Fruit fly (Drosophila melanogaster) whole organism, embryonic: ENCODE results near the gene Parg.

Source experiments
- Bteb2 ChIP-seq: fragments of 200-800 bp; sonication (Bioruptor generic); optimal IDR thresholded peaks from 2 replicates; lab custom pipeline; 2016; ENCODE audit warnings: missing biosample characterization, missing genetic modification characterization
- CG10274 ChIP-seq: fragments of 200-800 bp; sonication (Bioruptor generic); optimal IDR thresholded peaks from 3 replicates; lab custom pipeline; 2017; ENCODE audit warnings: missing biosample characterization, mild to moderate bottlenecking, missing genetic modification characterization
- CG10431 ChIP-seq: fragments of 200-800 bp; sonication (Bioruptor generic); optimal IDR thresholded peaks from 3 replicates; lab custom pipeline; 2018; ENCODE audit warnings: missing biosample characterization, mild to moderate bottlenecking, missing genetic modification characterization
- CG10543 ChIP-seq: fragments of 200-800 bp; sonication (Bioruptor generic); optimal IDR thresholded peaks from 3 replicates; lab custom pipeline; 2017; ENCODE audit warnings: missing biosample characterization, mild to moderate bottlenecking, missing genetic modification characterization, moderate library complexity
- CG13123 ChIP-seq: fragments of 200-800 bp; sonication (Bioruptor generic); optimal IDR thresholded peaks from 2 replicates; lab custom pipeline; 2016; ENCODE audit warnings: missing biosample characterization, missing genetic modification characterization
- CG1647 ChIP-seq: fragments of 200-800 bp; sonication (Bioruptor generic); optimal IDR thresholded peaks from 3 replicates; lab custom pipeline; 2016; ENCODE audit warnings: missing biosample characterization, missing genetic modification characterization
- CG33557 ChIP-seq: fragments of 200-800 bp; sonication (Bioruptor generic); optimal IDR thresholded peaks from 2 replicates; lab custom pipeline; 2019; ENCODE audit warnings: missing biosample characterization, mild to moderate bottlenecking, missing genetic modification characterization, moderate library complexity
- CG4854 ChIP-seq: fragments of 200-800 bp; sonication (Bioruptor generic); optimal IDR thresholded peaks from 2 replicates; lab custom pipeline; 2016; ENCODE audit warnings: missing biosample characterization, missing genetic modification characterization, inconsistent platforms
- CG7556 ChIP-seq: fragments of 200-800 bp; sonication (Bioruptor generic); optimal IDR thresholded peaks from 2 replicates; lab custom pipeline; 2017; ENCODE audit warnings: missing biosample characterization, mild to moderate bottlenecking, missing genetic modification characterization
- CG8944 ChIP-seq: fragments of 200-800 bp; sonication (Bioruptor generic); optimal IDR thresholded peaks from 3 replicates; lab custom pipeline; 2016; ENCODE audit warnings: missing biosample characterization, missing genetic modification characterization
- CG9609 ChIP-seq: fragments of 200-800 bp; sonication (Bioruptor generic); optimal IDR thresholded peaks from 3 replicates; lab custom pipeline; 2016; ENCODE audit warnings: missing biosample characterization, missing genetic modification characterization
- CkIIα-i1 ChIP-seq: fragments of 200-800 bp; sonication (Bioruptor generic); IDR thresholded peaks from 2 replicates; pipeline ENCODE4 v1.3.6; 2022; ENCODE audit warnings: missing biosample characterization, missing genetic modification characterization
- CoRest ChIP-seq: fragments of 200-800 bp; sonication (Bioruptor generic); optimal IDR thresholded peaks from 3 replicates; lab custom pipeline; 2018; ENCODE audit warnings: missing biosample characterization, mild to moderate bottlenecking, missing genetic modification characterization, moderate library complexity
- D19B ChIP-seq: fragments of 200-800 bp; sonication (Bioruptor generic); optimal IDR thresholded peaks from 2 replicates; lab custom pipeline; 2017; ENCODE audit warnings: missing biosample characterization, mild to moderate bottlenecking, missing genetic modification characterization
- Ets65A ChIP-seq: fragments of 200-800 bp; sonication (Bioruptor generic); peaks from one replicate; lab custom pipeline; 2016; ENCODE audit warnings: missing biosample characterization, missing genetic modification characterization
- Fer3 ChIP-seq: fragments of 200-800 bp; sonication (Bioruptor generic); optimal IDR thresholded peaks from 2 replicates; lab custom pipeline; 2018; ENCODE audit warnings: missing biosample characterization, mild to moderate bottlenecking, missing genetic modification characterization, moderate library complexity
- H15 ChIP-seq: fragments of 200-800 bp; sonication (Bioruptor generic); IDR thresholded peaks from 3 replicates; pipeline ENCODE4 v1.3.6; 2022; ENCODE audit warnings: missing biosample characterization, missing genetic modification characterization
- Lim3 ChIP-seq: fragments of 200-800 bp; sonication (Bioruptor generic); IDR thresholded peaks from 2 replicates; pipeline ENCODE4 v1.3.6; 2022; ENCODE audit warnings: missing biosample characterization, missing genetic modification characterization
- Max ChIP-seq: fragments of 200-800 bp; sonication (Bioruptor generic); optimal IDR thresholded peaks from 2 replicates; lab custom pipeline; 2016; ENCODE audit warnings: missing biosample characterization, mild to moderate bottlenecking, missing genetic modification characterization
- Oli ChIP-seq: fragments of 200-800 bp; sonication (Bioruptor generic); optimal IDR thresholded peaks from 2 replicates; lab custom pipeline; 2018; ENCODE audit warnings: missing biosample characterization, mild to moderate bottlenecking, missing genetic modification characterization, moderate library complexity
- Six4 ChIP-seq: fragments of 200-800 bp; sonication (Bioruptor generic); optimal IDR thresholded peaks from 2 replicates; lab custom pipeline; 2016; ENCODE audit warnings: missing biosample characterization, missing genetic modification characterization
- Sox100B ChIP-seq: fragments of 200-800 bp; sonication (Bioruptor generic); optimal IDR thresholded peaks from 3 replicates; lab custom pipeline; 2018; ENCODE audit warnings: missing biosample characterization, mild to moderate bottlenecking, missing genetic modification characterization
- aop ChIP-seq: fragments of 200-800 bp; sonication (Bioruptor generic); IDR thresholded peaks from 2 replicates; pipeline ENCODE4 v1.3.6; 2022; ENCODE audit warnings: missing biosample characterization, missing genetic modification characterization
- ash1 ChIP-seq: fragments of 200-800 bp; sonication (Bioruptor generic); optimal IDR thresholded peaks from 2 replicates; lab custom pipeline; 2018; ENCODE audit warnings: missing biosample characterization, mild to moderate bottlenecking, missing genetic modification characterization
- bab2 ChIP-seq: fragments of 200-800 bp; sonication (Bioruptor generic); optimal IDR thresholded peaks from 2 replicates; lab custom pipeline; 2016; ENCODE audit warnings: missing biosample characterization, missing genetic modification characterization
- chinmo ChIP-seq: fragments of 200-800 bp; sonication (Bioruptor generic); IDR thresholded peaks from 4 replicates; pipeline ENCODE4 v1.3.6; 2022; ENCODE audit warnings: missing biosample characterization, missing genetic modification characterization; ENCODE audit not compliant: partially characterized antibody
- crc ChIP-seq: fragments of 200-800 bp; sonication (Bioruptor generic); optimal IDR thresholded peaks from 2 replicates; lab custom pipeline; 2016; ENCODE audit warnings: missing biosample characterization, missing genetic modification characterization
- dmrt99B ChIP-seq: fragments of 200-800 bp; sonication (Bioruptor generic); optimal IDR thresholded peaks from 2 replicates; lab custom pipeline; 2018; ENCODE audit warnings: missing biosample characterization, mild to moderate bottlenecking, missing genetic modification characterization, moderate library complexity
- emc ChIP-seq: fragments of 200-800 bp; sonication (Bioruptor generic); optimal IDR thresholded peaks from 2 replicates; lab custom pipeline; 2016; ENCODE audit warnings: missing biosample characterization, missing genetic modification characterization
- ewg ChIP-seq: fragments of 200-800 bp; sonication (Bioruptor generic); optimal IDR thresholded peaks from 3 replicates; lab custom pipeline; 2017; ENCODE audit warnings: mild to moderate bottlenecking, missing biosample characterization, missing genetic modification reagents, missing genetic modification characterization
- gsb-n ChIP-seq: fragments of 200-800 bp; sonication (Bioruptor generic); optimal IDR thresholded peaks from 3 replicates; lab custom pipeline; 2018; ENCODE audit warnings: missing biosample characterization, mild to moderate bottlenecking, missing genetic modification characterization
- ind ChIP-seq: fragments of 200-800 bp; sonication (Bioruptor generic); optimal IDR thresholded peaks from 3 replicates; lab custom pipeline; 2016; ENCODE audit warnings: missing biosample characterization, missing genetic modification characterization
- insv ChIP-seq, 2 experiments: fragments of 200-800 bp; sonication (Bioruptor generic); optimal IDR thresholded peaks; 3 replicates each; lab custom pipeline; 2016 to 2018; ENCODE audit warnings: missing biosample characterization in 2 of 2, missing genetic modification characterization in 2 of 2
- knrl ChIP-seq: fragments of 200-800 bp; sonication (Bioruptor generic); IDR thresholded peaks from 3 replicates; pipeline ENCODE4 v1.3.6; 2022; ENCODE audit warnings: missing biosample characterization, missing genetic modification characterization; ENCODE audit not compliant: partially characterized antibody
- lov ChIP-seq, 2 experiments: fragments of 200-800 bp in 1 of 2; fragments of >200 bp in 1 of 2; sonication (Bioruptor generic) in 1 of 2; IDR thresholded peaks in 1 of 2; optimal IDR thresholded peaks in 1 of 2; 2 replicates in 1 of 2; 3 replicates in 1 of 2; pipeline versions ENCODE4 v1.3.6 to Lab custom; 2017 to 2022; ENCODE audit warnings: missing biosample characterization in 1 of 2, missing genetic modification characterization in 1 of 2
- maf-S ChIP-seq: fragments of 200-800 bp; sonication (Bioruptor generic); optimal IDR thresholded peaks from 2 replicates; lab custom pipeline; 2016; ENCODE audit warnings: missing biosample characterization, missing genetic modification characterization
- nmo ChIP-seq: fragments of 200-800 bp; sonication (Bioruptor generic); optimal IDR thresholded peaks from 2 replicates; lab custom pipeline; 2018; ENCODE audit warnings: missing biosample characterization, mild to moderate bottlenecking, missing genetic modification characterization, moderate library complexity
- nom ChIP-seq: fragments of 200-800 bp; sonication (Bioruptor generic); optimal IDR thresholded peaks from 2 replicates; lab custom pipeline; 2017; ENCODE audit warnings: missing biosample characterization, missing genetic modification characterization, mild to moderate bottlenecking, moderate library complexity, missing genetic modification reagents
- psq ChIP-seq: fragments of 200-800 bp; sonication (Bioruptor generic); optimal IDR thresholded peaks from 2 replicates; lab custom pipeline; 2017; ENCODE audit warnings: missing biosample characterization, missing genetic modification characterization
- pzg ChIP-seq: fragments of 200-800 bp; sonication (Bioruptor generic); optimal IDR thresholded peaks from 3 replicates; lab custom pipeline; 2018; ENCODE audit warnings: missing biosample characterization, mild to moderate bottlenecking, missing genetic modification characterization, moderate library complexity
- run ChIP-seq: fragments of 200-800 bp; sonication (Bioruptor generic); optimal IDR thresholded peaks from 3 replicates; lab custom pipeline; 2018; ENCODE audit warnings: missing biosample characterization, mild to moderate bottlenecking, missing genetic modification characterization
- shn ChIP-seq: fragments of 200-800 bp; sonication (Bioruptor generic); optimal IDR thresholded peaks from 3 replicates; lab custom pipeline; 2016; ENCODE audit warnings: missing biosample characterization, missing genetic modification characterization
- sqz ChIP-seq: fragments of 200-800 bp; sonication (Bioruptor generic); optimal IDR thresholded peaks from 3 replicates; lab custom pipeline; 2018; ENCODE audit warnings: missing biosample characterization, mild to moderate bottlenecking, missing genetic modification characterization
- tna ChIP-seq: fragments of 200-800 bp; sonication (Bioruptor generic); IDR thresholded peaks from 2 replicates; pipeline ENCODE4 v1.3.6; 2022; ENCODE audit warnings: missing biosample characterization, missing genetic modification characterization; ENCODE audit not compliant: partially characterized antibody
- twi ChIP-seq: fragments of 200-800 bp; optimal IDR thresholded peaks from 2 replicates; lab custom pipeline; 2019; ENCODE audit warnings: missing biosample characterization, mild to moderate bottlenecking, missing genetic modification characterization, moderate library complexity
- tx ChIP-seq: fragments of 200-800 bp; sonication (Bioruptor generic); optimal IDR thresholded peaks from 2 replicates; lab custom pipeline; 2016; ENCODE audit warnings: missing biosample characterization, missing genetic modification characterization
- unpg ChIP-seq: fragments of 200-800 bp; sonication (Bioruptor generic); optimal IDR thresholded peaks from 3 replicates; lab custom pipeline; 2018; ENCODE audit warnings: missing biosample characterization, mild to moderate bottlenecking, missing genetic modification characterization, moderate library complexity
- vnd ChIP-seq: fragments of 200-800 bp; sonication (Bioruptor generic); IDR thresholded peaks from 3 replicates; pipeline ENCODE4 v1.3.6; 2022; ENCODE audit warnings: missing biosample characterization, missing genetic modification characterization; ENCODE audit not compliant: partially characterized antibody
- yki ChIP-seq: fragments of >200 bp; optimal IDR thresholded peaks from 3 replicates; lab custom pipeline; 2018

Gene Parg

dm6 chrX:3695151-3695988 lies 24.1 kb upstream of the Parg start (continued):
- no peak for TF ChIP-seq tx (GFP tag; lab: Kevin White, UChicago)
- TF ChIP-seq pzg, result no peak
- no peak for TF ChIP-seq CG10431 (GFP tag; lab: Kevin White, UChicago)
- peak; percentile 96 for TF ChIP-seq nom (GFP tag; lab: Kevin White, UChicago)
- TF ChIP-seq CkIIα-i1 (GFP tag; lab: Robert Waterston, UW), result no peak
- TF ChIP-seq maf-S, result no peak
- no peak for TF ChIP-seq Fer3
- no peak for TF ChIP-seq Bteb2 (GFP tag; lab: Kevin White, UChicago)
- no peak for TF ChIP-seq twi (tag; lab: Kevin White, UChicago)
- TF ChIP-seq CG4854 (GFP tag; lab: Kevin White, UChicago), result no peak
- no peak for TF ChIP-seq CG33557 (GFP tag; lab: Kevin White, UChicago)
- no peak for TF ChIP-seq vnd (GFP tag; lab: Robert Waterston, UW)
- TF ChIP-seq D19B (GFP tag; lab: Kevin White, UChicago), result no peak
- no peak for TF ChIP-seq insv (GFP tag; optimal IDR thresholded peaks at IDR 0.05; lab: Kevin White, UChicago)
- no peak for TF ChIP-seq CG1647 (GFP tag; lab: Kevin White, UChicago)
- TF ChIP-seq knrl (GFP tag; lab: Robert Waterston, UW), result no peak
- no peak for TF ChIP-seq emc (GFP tag; lab: Kevin White, UChicago)
- TF ChIP-seq CG7556 (GFP tag; lab: Kevin White, UChicago), result peak; percentile 31
- no peak for TF ChIP-seq CG8944 (GFP tag; lab: Kevin White, UChicago)
- TF ChIP-seq shn (GFP tag; lab: Kevin White, UChicago), result no peak
- no peak for TF ChIP-seq psq (GFP tag; lab: Kevin White, UChicago)
- TF ChIP-seq Six4 (GFP tag; lab: Kevin White, UChicago), result no peak
- peak; percentile 85; the same call in 2 of the 4 replicates for TF ChIP-seq chinmo
- TF ChIP-seq ash1, result no peak
- TF ChIP-seq sqz (GFP tag; lab: Kevin White, UChicago), result peak; percentile 64
- TF ChIP-seq aop (GFP tag; lab: Robert Waterston, UW), result no peak
- peak; percentile 86 for TF ChIP-seq yki (lab: Kevin White, UChicago)
- TF ChIP-seq CG13123, result no peak
- no peak for TF ChIP-seq H15 (GFP tag; lab: Robert Waterston, UW)
- no peak for TF ChIP-seq ewg
- no peak for TF ChIP-seq CG9609
- TF ChIP-seq Ets65A (GFP tag; lab: Kevin White, UChicago), result no peak
- TF ChIP-seq Max (GFP tag; lab: Kevin White, UChicago), result no peak
- TF ChIP-seq Oli, result no peak
- no peak for TF ChIP-seq CG10274 (GFP tag; lab: Kevin White, UChicago)
- TF ChIP-seq CoRest (tag; lab: Kevin White, UChicago), result peak; percentile 22
- no peak for TF ChIP-seq lov (optimal IDR thresholded peaks at IDR 0.05; lab: Kevin White, UChicago)
- TF ChIP-seq lov (GFP tag; IDR thresholded peaks at IDR 0.05; lab: Robert Waterston, UW), result no peak
- TF ChIP-seq bab2 (GFP tag; lab: Kevin White, UChicago), result no peak
- TF ChIP-seq gsb-n, result no peak
- peak; percentile 4 for TF ChIP-seq unpg
- TF ChIP-seq nmo (GFP tag; lab: Kevin White, UChicago), result peak; percentile 18
- TF ChIP-seq Lim3 (GFP tag; lab: Robert Waterston, UW), result no peak
- TF ChIP-seq crc, result no peak
- TF ChIP-seq dmrt99B (tag; lab: Kevin White, UChicago), result peak; percentile 6
- no peak for TF ChIP-seq Sox100B (GFP tag; lab: Kevin White, UChicago)
- TF ChIP-seq tna (GFP tag; lab: Robert Waterston, UW), result no peak
- TF ChIP-seq CG10543 (GFP tag; lab: Kevin White, UChicago), result no peak
- TF ChIP-seq run (tag; lab: Kevin White, UChicago), result no peak
- TF ChIP-seq ind (GFP tag; lab: Kevin White, UChicago), result no peak
